Fruit fly (Drosophila melanogaster) whole organism, pupa: ENCODE measurements around the gene by.

ENCODE experiments used
- CG10348 ChIP-seq: fragments of 200-800 bp; sonication (Bioruptor generic); IDR thresholded peaks from 2 replicates; pipeline ENCODE4 v1.3.6; 2022; ENCODE audit warnings: missing biosample characterization, missing genetic modification characterization
- CG12605 ChIP-seq: fragments of 200-800 bp; sonication (Bioruptor generic); IDR thresholded peaks from 2 replicates; pipeline ENCODE4 v1.3.6; 2022; ENCODE audit warnings: missing biosample characterization, missing genetic modification characterization
- CG13204 ChIP-seq: fragments of 200-800 bp; sonication (Bioruptor generic); optimal IDR thresholded peaks from 2 replicates; lab custom pipeline; 2018; ENCODE audit warnings: missing biosample characterization, mild to moderate bottlenecking, missing genetic modification characterization, moderate library complexity
- CG14655 ChIP-seq: fragments of 200-800 bp; sonication (Bioruptor generic); optimal IDR thresholded peaks from 3 replicates; lab custom pipeline; 2017; ENCODE audit warnings: mild to moderate bottlenecking, missing biosample characterization, missing genetic modification reagents, missing genetic modification characterization
- CG15710 ChIP-seq: fragments of 200-800 bp; sonication (Bioruptor generic); optimal IDR thresholded peaks from 2 replicates; lab custom pipeline; 2018; ENCODE audit warnings: missing biosample characterization, mild to moderate bottlenecking, missing genetic modification characterization, moderate library complexity
- CG17806 ChIP-seq: fragments of 200-800 bp; sonication (Bioruptor generic); optimal IDR thresholded peaks from 2 replicates; lab custom pipeline; 2018; ENCODE audit warnings: missing biosample characterization, mild to moderate bottlenecking, missing genetic modification characterization, moderate library complexity
- CG32121 ChIP-seq: fragments of 200-800 bp; sonication (Bioruptor generic); IDR thresholded peaks from 2 replicates; pipeline ENCODE4 v1.3.6; 2022; ENCODE audit warnings: missing biosample characterization, missing genetic modification characterization
- CG34367 ChIP-seq: fragments of 200-800 bp; sonication (Bioruptor generic); optimal IDR thresholded peaks from 2 replicates; lab custom pipeline; 2018; ENCODE audit warnings: missing biosample characterization, mild to moderate bottlenecking, missing genetic modification characterization
- CG4496 ChIP-seq: fragments of 200-800 bp; sonication (Bioruptor generic); IDR thresholded peaks from 3 replicates; pipeline ENCODE4 v1.3.6; 2022; ENCODE audit warnings: missing biosample characterization, missing genetic modification characterization
- CG8159 ChIP-seq: fragments of 200-800 bp; sonication (Bioruptor generic); optimal IDR thresholded peaks from 3 replicates; lab custom pipeline; 2018; ENCODE audit warnings: missing biosample characterization, mild to moderate bottlenecking, missing genetic modification characterization, moderate library complexity
- CG8301 ChIP-seq: fragments of 200-800 bp; sonication (Bioruptor generic); optimal IDR thresholded peaks from 2 replicates; lab custom pipeline; 2018; ENCODE audit warnings: missing biosample characterization, mild to moderate bottlenecking, missing genetic modification characterization
- CG9948 ChIP-seq: fragments of 200-800 bp; sonication (Bioruptor generic); optimal IDR thresholded peaks from 2 replicates; lab custom pipeline; 2018; ENCODE audit warnings: missing biosample characterization, mild to moderate bottlenecking, missing genetic modification characterization, moderate library complexity
- D1 ChIP-seq: fragments of 200-800 bp; sonication (Bioruptor generic); optimal IDR thresholded peaks from 2 replicates; lab custom pipeline; 2018; ENCODE audit warnings: missing biosample characterization, mild to moderate bottlenecking, missing genetic modification characterization, moderate library complexity
- EcR ChIP-seq: fragments of 200-800 bp; sonication (Bioruptor generic); optimal IDR thresholded peaks from 3 replicates; lab custom pipeline; 2019; ENCODE audit warnings: missing biosample characterization, missing genetic modification characterization, mild to moderate bottlenecking, moderate library complexity, missing genetic modification reagents
- Ets98B ChIP-seq: fragments of 200-800 bp; sonication (Bioruptor generic); IDR thresholded peaks from 2 replicates; pipeline ENCODE4 v1.3.6; 2022; ENCODE audit warnings: missing biosample characterization, missing genetic modification characterization
- Pif1A ChIP-seq: fragments of 200-800 bp; sonication (Bioruptor generic); optimal IDR thresholded peaks from 3 replicates; lab custom pipeline; 2016; ENCODE audit warnings: missing biosample characterization, missing genetic modification characterization
- Pif1B ChIP-seq: fragments of 200-800 bp; sonication (Bioruptor generic); optimal IDR thresholded peaks from 3 replicates; lab custom pipeline; 2016; ENCODE audit warnings: missing biosample characterization, missing genetic modification characterization
- Snoo ChIP-seq: fragments of 200-800 bp; sonication (Bioruptor generic); optimal IDR thresholded peaks from 3 replicates; lab custom pipeline; 2017; ENCODE audit warnings: missing biosample characterization, mild to moderate bottlenecking, missing genetic modification characterization, inconsistent platforms
- fd96Ca ChIP-seq: fragments of 200-800 bp; sonication (Bioruptor generic); IDR thresholded peaks from 3 replicates; pipeline ENCODE4 v1.3.6; 2022; ENCODE audit warnings: missing biosample characterization, missing genetic modification characterization
- gl ChIP-seq: fragments of 200-800 bp; sonication (Bioruptor generic); optimal IDR thresholded peaks from 2 replicates; lab custom pipeline; 2018; ENCODE audit warnings: missing biosample characterization, mild to moderate bottlenecking, missing genetic modification characterization
- rn ChIP-seq: fragments of 200-800 bp; sonication (Bioruptor generic); IDR thresholded peaks from 2 replicates; pipeline ENCODE4 v1.3.6; 2022; ENCODE audit warnings: missing biosample characterization, missing genetic modification characterization

Gene by

dm6 chr3R:9500193-9501051 is 32.4 kb downstream of the by start:
- no peak for TF ChIP-seq CG8301 (tag; lab: Kevin White, UChicago)
- TF ChIP-seq fd96Ca, result no peak
- TF ChIP-seq Ets98B (GFP tag; lab: Robert Waterston, UW), result no peak
- TF ChIP-seq CG9948, result no peak
- no peak for TF ChIP-seq CG17806 (tag; lab: Kevin White, UChicago)
- no peak for TF ChIP-seq gl
- no peak for TF ChIP-seq CG32121 (GFP tag; lab: Robert Waterston, UW)
- TF ChIP-seq Pif1A (GFP tag; lab: Kevin White, UChicago), result no peak
- no peak for TF ChIP-seq CG12605 (GFP tag; lab: Robert Waterston, UW)
- TF ChIP-seq CG15710 (tag; lab: Kevin White, UChicago), result no peak
- peak; percentile 91 for TF ChIP-seq EcR
- TF ChIP-seq CG13204 (GFP tag; lab: Kevin White, UChicago), result no peak
- no peak for TF ChIP-seq CG14655 (GFP tag; lab: Kevin White, UChicago)
- TF ChIP-seq CG4496 (GFP tag; lab: Robert Waterston, UW), result 0 out of 3 replicates have a peak, but pooled peaks have one; percentile 12

- TF ChIP-seq CG13204 (GFP tag; lab: Kevin White, UChicago) (no peak), CG10348 (GFP tag; lab: Robert Waterston, UW) (no peak), CG14655 (GFP tag; lab: Kevin White, UChicago) (no peak), fd96Ca (no peak), CG15710 (tag; lab: Kevin White, UChicago) (no peak), CG4496 (GFP tag; lab: Robert Waterston, UW) (no peak), CG9948 (no peak), CG8301 (tag; lab: Kevin White, UChicago) (no peak), CG17806 (tag; lab: Kevin White, UChicago) (no peak), Pif1A (GFP tag; lab: Kevin White, UChicago) (no peak), CG12605 (GFP tag; lab: Robert Waterston, UW) (no peak), rn (GFP tag; lab: Robert Waterston, UW) (no peak), D1 (no peak), Ets98B (GFP tag; lab: Robert Waterston, UW) (no peak), Snoo (tag; lab: Kevin White, UChicago) (no peak), CG32121 (GFP tag; lab: Robert Waterston, UW) (no peak), gl (no peak), CG34367 (tag; lab: Kevin White, UChicago) (no peak), Pif1B (GFP tag; lab: Kevin White, UChicago) (no peak), CG8159 (tag; lab: Kevin White, UChicago) (no peak)
These were observed 33.6 kb downstream of the by start for dm6 chr3R:9499238-9499637.

- TF ChIP-seq CG14655 (GFP tag; lab: Kevin White, UChicago) (no peak), rn (GFP tag; lab: Robert Waterston, UW) (no peak), CG4496 (GFP tag; lab: Robert Waterston, UW) (0 out of 3 replicates have a peak, but pooled peaks have one; percentile 8), Snoo (tag; lab: Kevin White, UChicago) (peak; percentile 48), fd96Ca (no peak), CG10348 (GFP tag; lab: Robert Waterston, UW) (no peak), CG15710 (tag; lab: Kevin White, UChicago) (peak; percentile 18), CG13204 (GFP tag; lab: Kevin White, UChicago) (no peak), Ets98B (GFP tag; lab: Robert Waterston, UW) (peak; percentile 50), CG9948 (no peak), CG32121 (GFP tag; lab: Robert Waterston, UW) (no peak), CG8159 (tag; lab: Kevin White, UChicago) (no peak), gl (no peak)
- TF ChIP-seq, all 21 proteins: peak for 4
These were observed 36.1 kb downstream of the by start for dm6 chr3R:9496748-9497147.

- TF ChIP-seq fd96Ca, result no peak
- no peak for TF ChIP-seq Pif1A (GFP tag; lab: Kevin White, UChicago)
- TF ChIP-seq Snoo (tag; lab: Kevin White, UChicago), result no peak
- TF ChIP-seq, all 21 proteins: peak for 0
These were observed 38.2 kb downstream of the by start, which contains the start of gene phu for dm6 chr3R:9494627-9495009. TSS of gene phu (plus strand) at chr3R:9494801.

dm6 chr3R:9493627-9494626 is 38.9 kb downstream of the by start, which contains the start of gene CG16779:
TSS of gene CG16779 (minus strand) at chr3R:9493677.
- TF ChIP-seq Pif1A (GFP tag; lab: Kevin White, UChicago) (no peak), CG34367 (tag; lab: Kevin White, UChicago) (peak; percentile 9), gl (no peak), rn (GFP tag; lab: Robert Waterston, UW) (no peak), CG8159 (tag; lab: Kevin White, UChicago) (peak; percentile 50), CG17806 (tag; lab: Kevin White, UChicago) (no peak), CG15710 (tag; lab: Kevin White, UChicago) (peak; percentile 34), Pif1B (GFP tag; lab: Kevin White, UChicago) (no peak), CG4496 (GFP tag; lab: Robert Waterston, UW) (no peak), Ets98B (GFP tag; lab: Robert Waterston, UW) (no peak), CG10348 (GFP tag; lab: Robert Waterston, UW) (no peak), CG9948 (peak; percentile 3), CG8301 (tag; lab: Kevin White, UChicago) (peak; percentile 22), fd96Ca (no peak), CG13204 (GFP tag; lab: Kevin White, UChicago) (peak; percentile 19), CG12605 (GFP tag; lab: Robert Waterston, UW) (no peak), Snoo (tag; lab: Kevin White, UChicago) (no peak), CG14655 (GFP tag; lab: Kevin White, UChicago) (peak; percentile 53), CG32121 (GFP tag; lab: Robert Waterston, UW) (no peak), EcR (no peak), D1 (no peak)
